Fruit fly (Drosophila melanogaster) whole organism, embryonic: ENCODE results near the gene CG43645.
A peak's percentile ranks its signal among the peaks of the same experiment; 100 is the strongest.

Experiments
- Atf-2 ChIP-seq: fragments of 200-800 bp; sonication (Bioruptor generic); optimal IDR thresholded peaks from 2 replicates; lab custom pipeline; 2016; ENCODE audit warnings: missing biosample characterization, missing genetic modification characterization
- Awh ChIP-seq: fragments of 200-800 bp; sonication (Bioruptor generic); IDR thresholded peaks from 2 replicates; pipeline ENCODE4, ENCODE4 v1.3.6; 2022; ENCODE audit warnings: missing biosample characterization, missing genetic modification characterization
- CG10267 ChIP-seq: fragments of 200-800 bp; sonication (Bioruptor generic); optimal IDR thresholded peaks from 2 replicates; lab custom pipeline; 2018; ENCODE audit warnings: missing biosample characterization, mild to moderate bottlenecking, missing genetic modification characterization, moderate library complexity
- CG11723 ChIP-seq: fragments of 200-800 bp; sonication (Bioruptor generic); optimal IDR thresholded peaks from 2 replicates; lab custom pipeline; 2017; ENCODE audit warnings: missing biosample characterization, mild to moderate bottlenecking, missing genetic modification characterization
- CG14667 ChIP-seq: fragments of 200-800 bp; sonication (Bioruptor generic); IDR thresholded peaks from 2 replicates; pipeline ENCODE4 v1.3.6; 2022; ENCODE audit warnings: missing biosample characterization, missing genetic modification characterization
- CG15011 ChIP-seq: fragments of 200-800 bp; sonication (Bioruptor generic); optimal IDR thresholded peaks from 3 replicates; lab custom pipeline; 2018; ENCODE audit warnings: missing biosample characterization, mild to moderate bottlenecking, missing genetic modification characterization
- CG15601 ChIP-seq: fragments of 200-800 bp; sonication (Bioruptor generic); optimal IDR thresholded peaks from 3 replicates; lab custom pipeline; 2019; ENCODE audit warnings: missing biosample characterization, mild to moderate bottlenecking, missing genetic modification characterization, moderate library complexity
- CG16779 ChIP-seq: fragments of 200-800 bp; sonication (Bioruptor generic); IDR thresholded peaks from 2 replicates; pipeline ENCODE4 v1.3.6; 2022; ENCODE audit warnings: missing biosample characterization, missing genetic modification characterization
- CG16813 ChIP-seq: fragments of 200-800 bp; sonication (Bioruptor generic); IDR thresholded peaks from 3 replicates; pipeline ENCODE4 v1.3.6; 2022; ENCODE audit warnings: missing biosample characterization, missing genetic modification characterization; ENCODE audit not compliant: partially characterized antibody
- CG17568 ChIP-seq: fragments of 200-800 bp; sonication (Bioruptor generic); optimal IDR thresholded peaks from 2 replicates; lab custom pipeline; 2018; ENCODE audit warnings: missing biosample characterization, mild to moderate bottlenecking, missing genetic modification characterization, moderate library complexity
- CG18011 ChIP-seq: fragments of 200-800 bp; sonication (Bioruptor generic); optimal IDR thresholded peaks from 2 replicates; lab custom pipeline; 2017; ENCODE audit warnings: missing biosample characterization, missing genetic modification characterization, mild to moderate bottlenecking, moderate library complexity, missing genotype
- CG30403 ChIP-seq: fragments of 200-800 bp; sonication (Bioruptor generic); optimal IDR thresholded peaks from 3 replicates; lab custom pipeline; 2016; ENCODE audit warnings: missing biosample characterization, missing genetic modification characterization
- CG31224 ChIP-seq: fragments of 200-800 bp; sonication (Bioruptor generic); IDR thresholded peaks from 2 replicates; pipeline ENCODE4 v1.3.6; 2022; ENCODE audit warnings: missing biosample characterization, missing genetic modification characterization
- CG3995 ChIP-seq: fragments of 200-800 bp; sonication (Bioruptor generic); optimal IDR thresholded peaks from 3 replicates; lab custom pipeline; 2016; ENCODE audit warnings: missing biosample characterization, missing genetic modification characterization
- CG4360 ChIP-seq: fragments of 200-800 bp; sonication (Bioruptor generic); IDR thresholded peaks from 2 replicates; pipeline ENCODE4 v1.3.6; 2022; ENCODE audit warnings: missing biosample characterization, missing genetic modification characterization
- CG5180 ChIP-seq: fragments of 200-800 bp; sonication (Bioruptor generic); optimal IDR thresholded peaks from 3 replicates; lab custom pipeline; 2017; ENCODE audit warnings: missing biosample characterization, missing genetic modification characterization, mild to moderate bottlenecking, moderate library complexity, missing genetic modification reagents
- CG5953 ChIP-seq: fragments of 200-800 bp; sonication (Bioruptor generic); IDR thresholded peaks from 2 replicates; pipeline ENCODE4 v1.3.6; 2022; ENCODE audit warnings: missing biosample characterization, missing genetic modification characterization
- CG9727 ChIP-seq: fragments of 200-800 bp; sonication (Bioruptor generic); optimal IDR thresholded peaks from 3 replicates; lab custom pipeline; 2017; ENCODE audit warnings: missing biosample characterization, mild to moderate bottlenecking, missing genetic modification characterization
- Doc2 ChIP-seq: fragments of 200-800 bp; sonication (Bioruptor generic); IDR thresholded peaks from 2 replicates; pipeline ENCODE4 v1.3.6; 2022; ENCODE audit warnings: missing biosample characterization, missing genetic modification characterization
- Elba2 ChIP-seq: fragments of 200-800 bp; sonication (Bioruptor generic); optimal IDR thresholded peaks from 3 replicates; lab custom pipeline; 2016; ENCODE audit warnings: missing biosample characterization, missing genetic modification characterization
- GATAe ChIP-seq: fragments of 200-800 bp; sonication (Bioruptor generic); conservative IDR thresholded peaks from 2 replicates; pipeline ENCODE4 v1.3.6; 2022; ENCODE audit warnings: missing biosample characterization, missing genetic modification characterization
- Hsf ChIP-seq: fragments of 200-800 bp; sonication (Bioruptor generic); optimal IDR thresholded peaks from 3 replicates; lab custom pipeline; 2016; ENCODE audit warnings: missing biosample characterization, missing genetic modification characterization
- Jarid2 ChIP-seq: fragments of 200-800 bp; sonication (Bioruptor generic); optimal IDR thresholded peaks from 3 replicates; lab custom pipeline; 2017; ENCODE audit warnings: mild to moderate bottlenecking, missing biosample characterization, missing genetic modification reagents, missing genetic modification characterization
- Kr ChIP-seq: fragments of 200-800 bp; sonication (Bioruptor generic); optimal IDR thresholded peaks from 2 replicates; lab custom pipeline; 2017; ENCODE audit warnings: missing biosample characterization, mild to moderate bottlenecking, missing genetic modification characterization
- Mad ChIP-seq: fragments of 200-800 bp; sonication (Bioruptor generic); optimal IDR thresholded peaks from 2 replicates; lab custom pipeline; 2016; ENCODE audit warnings: missing biosample characterization, missing genetic modification characterization
- NC2β ChIP-seq: fragments of 200-800 bp; sonication (Bioruptor generic); optimal IDR thresholded peaks from 2 replicates; lab custom pipeline; 2016; ENCODE audit warnings: missing biosample characterization, missing genetic modification characterization
- Nf-YB ChIP-seq: fragments of 200-800 bp; sonication (Bioruptor generic); optimal IDR thresholded peaks from 3 replicates; lab custom pipeline; 2019; ENCODE audit warnings: missing biosample characterization, mild to moderate bottlenecking, missing genetic modification characterization, moderate library complexity
- Nf-YC ChIP-seq: fragments of 200-800 bp; optimal IDR thresholded peaks from 3 replicates; lab custom pipeline; 2019; ENCODE audit warnings: missing biosample characterization, mild to moderate bottlenecking, missing genetic modification characterization, moderate library complexity
- Oli ChIP-seq: fragments of 200-800 bp; sonication (Bioruptor generic); optimal IDR thresholded peaks from 2 replicates; lab custom pipeline; 2018; ENCODE audit warnings: missing biosample characterization, mild to moderate bottlenecking, missing genetic modification characterization, moderate library complexity
- Optix ChIP-seq: fragments of 200-800 bp; sonication (Bioruptor generic); IDR thresholded peaks from 3 replicates; pipeline ENCODE4 v1.3.6; 2022; ENCODE audit warnings: missing biosample characterization, missing genetic modification characterization
- Vsx1 ChIP-seq: fragments of 200-800 bp; sonication (Bioruptor generic); optimal IDR thresholded peaks from 2 replicates; lab custom pipeline; 2017; ENCODE audit warnings: missing biosample characterization, mild to moderate bottlenecking, missing genetic modification characterization, missing genetic modification reagents
- ab ChIP-seq: fragments of 200-800 bp; sonication (Bioruptor generic); optimal IDR thresholded peaks from 2 replicates; lab custom pipeline; 2016; ENCODE audit warnings: missing biosample characterization, missing genetic modification characterization
- aop ChIP-seq: fragments of 200-800 bp; sonication (Bioruptor generic); IDR thresholded peaks from 2 replicates; pipeline ENCODE4 v1.3.6; 2022; ENCODE audit warnings: missing biosample characterization, missing genetic modification characterization
- caup ChIP-seq: fragments of 200-800 bp; sonication (Bioruptor generic); optimal IDR thresholded peaks from 3 replicates; lab custom pipeline; 2017; ENCODE audit warnings: missing biosample characterization, mild to moderate bottlenecking, missing genetic modification characterization, moderate library complexity; ENCODE audit not compliant: severe bottlenecking
- ci ChIP-seq: fragments of 200-800 bp; sonication (Bioruptor generic); IDR thresholded peaks from 3 replicates; pipeline ENCODE4 v1.3.6; 2022; ENCODE audit warnings: missing biosample characterization, missing genetic modification characterization
- fd3F ChIP-seq: fragments of 200-800 bp; sonication (Bioruptor generic); optimal IDR thresholded peaks from 2 replicates; lab custom pipeline; 2018; ENCODE audit warnings: missing biosample characterization, mild to moderate bottlenecking, missing genetic modification characterization, moderate library complexity
- hbn ChIP-seq: fragments of 200-800 bp; sonication (Bioruptor generic); IDR thresholded peaks from 2 replicates; pipeline ENCODE4 v1.3.6; 2022; ENCODE audit warnings: missing biosample characterization, missing genetic modification characterization; ENCODE audit not compliant: partially characterized antibody
- kah ChIP-seq: fragments of 200-800 bp; sonication (Bioruptor generic); optimal IDR thresholded peaks from 2 replicates; lab custom pipeline; 2018; ENCODE audit warnings: missing biosample characterization, mild to moderate bottlenecking, missing genetic modification characterization
- mld ChIP-seq: fragments of 200-800 bp; sonication (Bioruptor generic); IDR thresholded peaks from 3 replicates; pipeline ENCODE4 v1.3.6; 2022; ENCODE audit warnings: missing biosample characterization, missing genetic modification characterization; ENCODE audit not compliant: partially characterized antibody
- pita ChIP-seq: fragments of 200-800 bp; sonication (Bioruptor generic); optimal IDR thresholded peaks from 2 replicates; lab custom pipeline; 2017; ENCODE audit warnings: missing biosample characterization, mild to moderate bottlenecking, missing genetic modification characterization
- salm ChIP-seq: fragments of 200-800 bp; sonication (Bioruptor generic); optimal IDR thresholded peaks from 2 replicates; lab custom pipeline; 2018; ENCODE audit warnings: missing biosample characterization, mild to moderate bottlenecking, missing genetic modification characterization
- sna ChIP-seq: fragments of 200-800 bp; sonication (Bioruptor generic); IDR thresholded peaks from 2 replicates; pipeline ENCODE4 v1.3.6; 2022; ENCODE audit warnings: missing biosample characterization, missing genetic modification characterization; ENCODE audit not compliant: partially characterized antibody
- sug ChIP-seq: fragments of 200-800 bp; optimal IDR thresholded peaks from 2 replicates; lab custom pipeline; 2019; ENCODE audit warnings: missing biosample characterization, mild to moderate bottlenecking, missing genetic modification characterization, moderate library complexity
- tgo ChIP-seq: fragments of 200-800 bp; sonication (Bioruptor generic); IDR thresholded peaks from 3 replicates; pipeline ENCODE4 v1.3.6; 2022; ENCODE audit warnings: missing biosample characterization, missing genetic modification characterization
- tin ChIP-seq: fragments of 200-800 bp; sonication (Bioruptor generic); optimal IDR thresholded peaks from 3 replicates; lab custom pipeline; 2016; ENCODE audit warnings: missing biosample characterization, missing genetic modification characterization
- tna ChIP-seq: fragments of 200-800 bp; sonication (Bioruptor generic); IDR thresholded peaks from 2 replicates; pipeline ENCODE4 v1.3.6; 2022; ENCODE audit warnings: missing biosample characterization, missing genetic modification characterization; ENCODE audit not compliant: partially characterized antibody
- tx ChIP-seq: fragments of 200-800 bp; sonication (Bioruptor generic); optimal IDR thresholded peaks from 2 replicates; lab custom pipeline; 2016; ENCODE audit warnings: missing biosample characterization, missing genetic modification characterization
- zen2 ChIP-seq: fragments of 200-800 bp; sonication (Bioruptor generic); IDR thresholded peaks from 3 replicates; pipeline ENCODE4 v1.3.6; 2022; ENCODE audit warnings: missing biosample characterization, missing genetic modification characterization; ENCODE audit not compliant: partially characterized antibody
- zfh1 ChIP-seq: fragments of 200-800 bp; sonication (Bioruptor generic); IDR thresholded peaks from 3 replicates; pipeline ENCODE4 v1.3.6; 2022; ENCODE audit warnings: missing biosample characterization, missing genetic modification characterization

Gene CG43645

dm6 chr2L:17514090-17514715 lies 28.6 kb downstream of the CG43645 start (continued):
- TF ChIP-seq Doc2 (GFP tag; lab: Robert Waterston, UW) (no peak), CG5953 (GFP tag; lab: Robert Waterston, UW) (0 out of 2 replicates have a peak, but pooled peaks have one; percentile 23), Nf-YC (tag; lab: Kevin White, UChicago) (peak; percentile 79), CG15601 (tag; lab: Kevin White, UChicago) (peak; percentile 91), tna (GFP tag; lab: Robert Waterston, UW) (no peak), sna (GFP tag; lab: Robert Waterston, UW) (no peak), Hsf (peak; percentile 81), tin (GFP tag; lab: Kevin White, UChicago) (peak; percentile 83), ab (GFP tag; lab: Kevin White, UChicago) (peak; percentile 56), Mad (GFP tag; lab: Kevin White, UChicago) (no peak), CG11723 (GFP tag; lab: Kevin White, UChicago) (peak; percentile 70), sug (tag; lab: Kevin White, UChicago) (no peak), Kr (peak; percentile 36), hbn (GFP tag; lab: Robert Waterston, UW) (no peak), pita (GFP tag; lab: Kevin White, UChicago) (no peak), caup (peak; percentile 84), mld (GFP tag; lab: Robert Waterston, UW) (no peak), Nf-YB (peak; percentile 75), Vsx1 (GFP tag; lab: Kevin White, UChicago) (peak; percentile 75), kah (GFP tag; lab: Kevin White, UChicago) (peak; percentile 79), Atf-2 (GFP tag; lab: Kevin White, UChicago) (peak; percentile 60), CG18011 (GFP tag; lab: Kevin White, UChicago) (no peak), CG10267 (peak; percentile 87), CG30403 (GFP tag; lab: Kevin White, UChicago) (peak; percentile 83), Awh (peak; percentile 83), fd3F (GFP tag; lab: Kevin White, UChicago) (peak; percentile 48), Optix (GFP tag; lab: Robert Waterston, UW) (peak; percentile 27; the same call in 1 of the 3 replicates), CG9727 (GFP tag; lab: Kevin White, UChicago) (peak; percentile 94), GATAe (GFP tag; lab: Robert Waterston, UW) (peak; percentile 39; the same call in 1 of the 2 replicates), tgo (GFP tag; lab: Robert Waterston, UW) (peak; percentile 86), NC2β (GFP tag; lab: Kevin White, UChicago) (peak; percentile 86), Elba2 (GFP tag; lab: Kevin White, UChicago) (peak; percentile 24), zfh1 (GFP tag; lab: Robert Waterston, UW) (peak; percentile 90), Jarid2 (GFP tag; lab: Kevin White, UChicago) (peak; percentile 50), ci (GFP tag; lab: Robert Waterston, UW) (peak; percentile 88), CG3995 (GFP tag; lab: Kevin White, UChicago) (no peak), Oli (peak; percentile 88), CG5180 (GFP tag; lab: Kevin White, UChicago) (peak; percentile 80), CG15011 (GFP tag; lab: Kevin White, UChicago) (peak; percentile 72), salm (tag; lab: Kevin White, UChicago) (peak; percentile 74), aop (peak; percentile 38; the same call in 1 of the 2 replicates), CG16813 (no peak), CG31224 (peak; percentile 57), CG17568 (GFP tag; lab: Kevin White, UChicago) (no peak), zen2 (no peak), CG4360 (GFP tag; lab: Robert Waterston, UW) (peak; percentile 53; the same call in 1 of the 2 replicates), CG14667 (peak; percentile 80), tx (GFP tag; lab: Kevin White, UChicago) (peak; percentile 32), CG16779 (peak; percentile 37; the same call in 1 of the 2 replicates)
